Worm (Caenorhabditis elegans): ENCODE data around the gene srlf-29.

- no peak for TF ChIP-seq egl-27 (tag; optimal IDR thresholded peaks at IDR 0.05)
- no peak for TF ChIP-seq hlh-11 (tag; optimal IDR thresholded peaks at IDR 0.05)
- no peak for TF ChIP-seq fkh-10 (GFP tag; optimal IDR thresholded peaks at IDR 0.05)
- TF ChIP-seq ztf-11 (tag; optimal IDR thresholded peaks at IDR 0.05), result no peak
- no peak for TF ChIP-seq madf-5 (GFP tag; IDR thresholded peaks at IDR 0.05)
- TF ChIP-seq nhr-28 (tag; optimal IDR thresholded peaks at IDR 0.05), result no peak
- TF ChIP-seq daf-19 (GFP tag; conservative IDR thresholded peaks at IDR 0.05), result no peak
- no peak for TF ChIP-seq ama-1 (optimal IDR thresholded peaks at IDR 0.05)
- no peak for TF ChIP-seq hlh-30 (tag; optimal IDR thresholded peaks at IDR 0.05; ENCODE audit: insufficient read depth)
- no peak for TF ChIP-seq arid-1 (GFP tag; conservative IDR thresholded peaks at IDR 0.05)
- no peak for TF ChIP-seq nhr-6 (tag; optimal IDR thresholded peaks at IDR 0.05)
- TF ChIP-seq nhr-25 (tag; optimal IDR thresholded peaks at IDR 0.05; ENCODE audit: borderline replicate concordance, insufficient read depth), result no peak
Observed at ce11 chrII:1625666-1626065, 40.5 kb upstream of the srlf-29 start, which contains the start of gene C08E3.14.
